Worm (Caenorhabditis elegans): ENCODE measurements around the gene spe-18.

The spe-18 gene

DNA sequence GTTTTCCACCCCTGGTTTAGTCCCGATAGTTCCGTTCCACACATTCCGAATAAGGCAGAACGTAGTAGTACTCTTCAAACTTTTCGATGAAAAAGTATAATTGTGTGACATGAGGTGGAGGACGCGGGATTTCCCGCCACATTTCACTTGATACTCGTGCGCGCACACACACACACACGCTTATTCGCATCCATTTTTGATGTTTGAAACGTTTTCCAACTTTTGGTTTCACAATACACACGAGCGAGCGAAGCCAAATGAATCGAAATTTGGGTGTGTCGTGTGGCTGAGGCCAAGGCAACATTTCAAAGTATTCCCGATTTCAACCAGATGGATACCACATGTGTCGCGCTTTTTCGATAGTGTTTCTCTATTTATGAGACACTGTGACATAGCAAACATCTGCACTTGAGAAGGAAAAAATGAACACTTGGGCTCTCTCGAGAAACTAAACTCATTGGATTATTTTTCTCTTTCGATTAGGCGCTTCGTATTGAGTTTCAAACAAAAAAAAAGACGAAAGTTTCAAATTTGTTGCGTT, 40.4 kb upstream of the spe-18 start:
- TF ChIP-seq zag-1 (tag; optimal IDR thresholded peaks at IDR 0.05) (no peak), F13H6.1 (tag; optimal IDR thresholded peaks at IDR 0.05) (peak; percentile 27), nhr-129 (tag; optimal IDR thresholded peaks at IDR 0.05) (peak; percentile 10), nhr-12 (tag; optimal IDR thresholded peaks at IDR 0.05) (no peak), elt-3 (tag; optimal IDR thresholded peaks at IDR 0.05) (no peak), blmp-1 (tag; optimal IDR thresholded peaks at IDR 0.05; ENCODE audit: insufficient read depth) (peak; percentile 5), sma-9 (GFP tag; optimal IDR thresholded peaks at IDR 0.05) (peak; percentile 14), sma-9 (tag; optimal IDR thresholded peaks at IDR 0.05) (no peak)

DNA sequence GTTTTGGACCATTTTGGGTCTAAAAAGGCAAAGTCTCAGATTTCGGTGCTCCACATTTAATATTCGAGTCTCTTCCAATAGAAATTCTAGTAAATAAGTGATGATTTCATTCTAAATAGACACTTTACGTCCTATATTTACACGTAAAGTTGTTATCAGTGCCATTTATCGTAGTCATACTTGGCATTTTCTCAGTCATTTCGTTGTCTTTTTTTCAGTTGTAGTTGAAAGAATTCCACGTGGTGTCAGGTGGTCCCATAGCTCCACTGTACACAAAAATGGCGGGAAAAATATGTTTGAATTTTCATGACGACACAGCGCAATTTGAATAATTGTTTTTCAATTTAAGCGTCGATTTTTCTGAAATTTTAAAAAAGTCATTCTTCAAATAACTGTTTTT, 37.2 kb upstream of the spe-18 start:
- TF ChIP-seq unc-55 (GFP tag; optimal IDR thresholded peaks at IDR 0.05) (no peak), ZK546.5 (tag; optimal IDR thresholded peaks at IDR 0.05) (no peak), skn-1 (tag; optimal IDR thresholded peaks at IDR 0.05) (no peak), elt-3 (tag; optimal IDR thresholded peaks at IDR 0.05) (no peak), sma-9 (GFP tag; optimal IDR thresholded peaks at IDR 0.05) (peak; percentile 11), sma-9 (tag; optimal IDR thresholded peaks at IDR 0.05) (no peak), alr-1 (tag; optimal IDR thresholded peaks at IDR 0.05) (no peak), nhr-237 (tag; optimal IDR thresholded peaks at IDR 0.05) (no peak), gmeb-1 (tag; optimal IDR thresholded peaks at IDR 0.05) (peak; percentile 5), blmp-1 (tag; optimal IDR thresholded peaks at IDR 0.05; ENCODE audit: insufficient read depth) (no peak), nhr-12 (tag; optimal IDR thresholded peaks at IDR 0.05) (no peak), sem-4 (tag; optimal IDR thresholded peaks at IDR 0.05) (no peak), sma-3 (GFP tag; optimal IDR thresholded peaks at IDR 0.05) (no peak), nhr-6 (tag; optimal IDR thresholded peaks at IDR 0.05) (no peak), ztf-4 (tag; optimal IDR thresholded peaks at IDR 0.05) (no peak), mab-5 (tag; optimal IDR thresholded peaks at IDR 0.05) (no peak), ztf-11 (tag; optimal IDR thresholded peaks at IDR 0.05) (no peak), ama-1 (optimal IDR thresholded peaks at IDR 0.05) (no peak), crh-2 (tag; optimal IDR thresholded peaks at IDR 0.05) (peak; percentile 77), Y55F3AM.14 (GFP tag; optimal IDR thresholded peaks at IDR 0.05) (no peak), C34F6.9 (tag; optimal IDR thresholded peaks at IDR 0.05) (no peak), fos-1 (tag; optimal IDR thresholded peaks at IDR 0.05) (peak; percentile 72)

- TF ChIP-seq snpc-4 (tag; optimal IDR thresholded peaks at IDR 0.05): peak; percentile 4
- peak; percentile 30 for TF ChIP-seq sma-3 (GFP tag; optimal IDR thresholded peaks at IDR 0.05)
- peak; percentile 16 for TF ChIP-seq C34F6.9 (tag; optimal IDR thresholded peaks at IDR 0.05)
- peak; percentile 36 for TF ChIP-seq nhr-21 (tag; optimal IDR thresholded peaks at IDR 0.05)
- TF ChIP-seq mdl-1 (tag; optimal IDR thresholded peaks at IDR 0.05): peak in 1 of 2 experiments; percentile 6
- peak; percentile 4 for TF ChIP-seq Y55F3AM.14 (GFP tag; optimal IDR thresholded peaks at IDR 0.05)
- peak; percentile 36 for TF ChIP-seq fos-1 (tag; optimal IDR thresholded peaks at IDR 0.05)
- peak; percentile 50 for TF ChIP-seq crh-2 (tag; optimal IDR thresholded peaks at IDR 0.05)
- TF ChIP-seq ztf-11 (tag; optimal IDR thresholded peaks at IDR 0.05): no peak
- peak; percentile 44 for TF ChIP-seq nhr-129 (tag; optimal IDR thresholded peaks at IDR 0.05)
- no peak for TF ChIP-seq unc-39 (tag; optimal IDR thresholded peaks at IDR 0.05)
- peak; percentile 62 for TF ChIP-seq F13H6.1 (tag; optimal IDR thresholded peaks at IDR 0.05)
- peak; percentile 82 for TF ChIP-seq sma-9 (GFP tag; optimal IDR thresholded peaks at IDR 0.05)
- TF ChIP-seq sma-9 (tag; optimal IDR thresholded peaks at IDR 0.05): no peak
- TF ChIP-seq ceh-82 (tag; optimal IDR thresholded peaks at IDR 0.05): no peak
- TF ChIP-seq ztf-1 (GFP tag; conservative IDR thresholded peaks at IDR 0.05): no peak
These were observed 36.2 kb upstream of the spe-18 start for ce11 chrII:13189363-13189762.

DNA sequence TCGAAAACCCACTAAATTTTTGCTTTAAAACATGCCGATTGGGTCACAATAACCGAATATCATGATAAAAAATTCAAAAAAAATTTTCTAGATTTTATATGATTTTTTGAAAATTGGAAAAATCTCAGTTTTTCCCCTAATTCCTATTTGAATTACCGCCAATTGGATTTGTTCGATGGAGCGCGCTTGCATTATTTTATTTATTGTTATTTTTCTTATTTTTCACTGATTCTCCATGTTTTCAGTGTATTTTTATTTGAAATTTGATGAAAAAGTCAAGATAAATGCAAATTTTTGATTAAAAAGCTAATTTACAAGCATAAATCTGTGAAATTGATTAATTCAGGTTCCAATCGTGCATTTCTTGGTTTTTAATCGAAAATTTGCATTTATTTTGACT, 34.9 kb upstream of the spe-18 start:
- no peak for TF ChIP-seq lin-13 (GFP tag; optimal IDR thresholded peaks at IDR 0.05)
- no peak for TF ChIP-seq egl-27 (tag; optimal IDR thresholded peaks at IDR 0.05)
- no peak for TF ChIP-seq zag-1 (tag; optimal IDR thresholded peaks at IDR 0.05)
- no peak for TF ChIP-seq nhr-129 (tag; optimal IDR thresholded peaks at IDR 0.05)
- TF ChIP-seq mab-5 (tag; optimal IDR thresholded peaks at IDR 0.05): no peak
- TF ChIP-seq ztf-4 (tag; optimal IDR thresholded peaks at IDR 0.05): no peak
- no peak for TF ChIP-seq nhr-237 (tag; optimal IDR thresholded peaks at IDR 0.05)
- no peak for TF ChIP-seq lin-39 (tag; optimal IDR thresholded peaks at IDR 0.05)
- no peak for TF ChIP-seq gmeb-1 (tag; optimal IDR thresholded peaks at IDR 0.05)
- no peak for TF ChIP-seq C34F6.9 (tag; optimal IDR thresholded peaks at IDR 0.05)
- TF ChIP-seq R02D3.7 (tag; optimal IDR thresholded peaks at IDR 0.05): no peak
- no peak for TF ChIP-seq elt-3 (tag; optimal IDR thresholded peaks at IDR 0.05)
- TF ChIP-seq ztf-1 (GFP tag; conservative IDR thresholded peaks at IDR 0.05): no peak
- no peak for TF ChIP-seq nhr-25 (tag; optimal IDR thresholded peaks at IDR 0.05)
- no peak for TF ChIP-seq ama-1 (optimal IDR thresholded peaks at IDR 0.05)
- no peak for TF ChIP-seq snpc-4 (tag; optimal IDR thresholded peaks at IDR 0.05)
- TF ChIP-seq nhr-77 (tag; optimal IDR thresholded peaks at IDR 0.05): no peak
- TF ChIP-seq sma-9 (GFP tag; optimal IDR thresholded peaks at IDR 0.05): no peak
- TF ChIP-seq sma-9 (tag; optimal IDR thresholded peaks at IDR 0.05): no peak
